Worm (Caenorhabditis elegans) whole organism, L1 larva: ENCODE data around the gene F08F1.3.

Experiments
- aha-1 ChIP-seq: fragments of 150-350 bp; optimal IDR thresholded peaks from 2 replicates; lab custom pipeline; 2014; ENCODE audit warnings: missing biosample characterization, missing genetic modification characterization
- aly-2 ChIP-seq: fragments of 150-350 bp; optimal IDR thresholded peaks from 2 replicates; lab custom pipeline; 2014; ENCODE audit warnings: missing biosample characterization, missing genetic modification characterization
- ceh-90 ChIP-seq: sonication (generic microtip); optimal IDR thresholded peaks from 2 replicates; lab custom pipeline; 2016; ENCODE audit warnings: missing genetic modification characterization, missing compliant biosample characterization
- efl-1 ChIP-seq, 4 experiments: fragments of 150-350 bp; optimal IDR thresholded peaks in 3 of 4; peaks in 1 of 4; 1 replicate in 1 of 4; 2 replicates in 3 of 4; lab custom pipeline; 2014; ENCODE audit warnings: missing biosample characterization in 2 of 4, missing genetic modification characterization in 2 of 4, missing genetic modification reagents in 2 of 4
- fkh-10 ChIP-seq: sonication (generic microtip); optimal IDR thresholded peaks from 2 replicates; lab custom pipeline; 2017; ENCODE audit warnings: missing biosample characterization, missing genetic modification reagents, missing genetic modification characterization
- lin-14 ChIP-seq: fragments of 200-800 bp; sonication (Bioruptor generic); optimal IDR thresholded peaks from 2 replicates; lab custom pipeline; 2018; ENCODE audit warnings: mild to moderate bottlenecking, missing genetic modification characterization, moderate library complexity, missing compliant biosample characterization
- lin-35 ChIP-seq, 2 experiments: fragments of 150-350 bp; optimal IDR thresholded peaks; 2 replicates each; lab custom pipeline; 2014; ENCODE audit warnings: missing biosample characterization in 2 of 2, missing genetic modification characterization in 2 of 2, missing genetic modification reagents in 2 of 2
- mep-1 ChIP-seq: fragments of 150-350 bp; optimal IDR thresholded peaks from 2 replicates; lab custom pipeline; 2014; ENCODE audit warnings: missing biosample characterization, missing genetic modification characterization
- nhr-12 ChIP-seq: sonication (generic microtip); optimal IDR thresholded peaks from 2 replicates; lab custom pipeline; 2017; ENCODE audit warnings: missing biosample characterization, missing genetic modification characterization
- pqm-1 ChIP-seq: sonication (generic microtip); optimal IDR thresholded peaks from 3 replicates; lab custom pipeline; 2017; ENCODE audit warnings: missing biosample characterization, missing genetic modification characterization
- snpc-4 ChIP-seq: fragments of 150-350 bp; optimal IDR thresholded peaks from 2 replicates; lab custom pipeline; 2014; ENCODE audit warnings: missing biosample characterization, missing genetic modification characterization
- unc-62 ChIP-seq: fragments of 150-350 bp; optimal IDR thresholded peaks from 2 replicates; lab custom pipeline; 2014; ENCODE audit warnings: missing biosample characterization, missing genetic modification reagents, missing genetic modification characterization
- zip-4 ChIP-seq: fragments of 200-800 bp; sonication (Bioruptor generic); optimal IDR thresholded peaks from 2 replicates; lab custom pipeline; 2018; ENCODE audit warnings: mild to moderate bottlenecking, missing genetic modification characterization, moderate library complexity, missing compliant biosample characterization

ce11 chrX:8455590-8456166 lies 27.0 kb downstream of the F08F1.3 start, which contains the start of gene dpy-6:
- TF ChIP-seq nhr-12 (tag; lab: Kevin White, UChicago) (no peak), pqm-1 (tag; lab: Kevin White, UChicago) (no peak), snpc-4 (tag; lab: Kevin White, UChicago) (no peak), unc-62 (GFP tag; lab: Kevin White, UChicago) (no peak), efl-1 (optimal IDR thresholded peaks at IDR 0.05; lab: Kevin White, UChicago) (no peak), efl-1 (GFP tag; optimal IDR thresholded peaks at IDR 0.05 in 1 of 2; lab: Kevin White, UChicago) (peak in 1 of 2 experiments; percentile 57), aly-2 (no peak), zip-4 (GFP tag; lab: Kevin White, UChicago) (no peak), lin-35 (GFP tag; optimal IDR thresholded peaks at IDR 0.05; lab: Kevin White, UChicago) (no peak), aha-1 (tag; lab: Kevin White, UChicago) (no peak), ceh-90 (tag; lab: Kevin White, UChicago) (no peak), mep-1 (tag; lab: Kevin White, UChicago) (no peak), fkh-10 (GFP tag; lab: Kevin White, UChicago) (no peak), lin-14 (GFP tag; lab: Kevin White, UChicago) (peak; percentile 34)
